Fruit fly (Drosophila melanogaster): ENCODE measurements around the gene CG11722.

The CG11722 gene

dm6 chr3R:10066470-10066869 is 21.1 kb upstream of the CG11722 start, which contains the start of gene CG33783:
Gene CG33783, plus strand, starts transcription at chr3R:10066770.
- TF ChIP-seq OdsH (GFP tag; optimal IDR thresholded peaks at IDR 0.05) (no peak), pdm3 (GFP tag; optimal IDR thresholded peaks at IDR 0.05) (no peak), CG3032 (tag; optimal IDR thresholded peaks at IDR 0.05) (no peak), cyc (GFP tag; optimal IDR thresholded peaks at IDR 0.05) (no peak), CG15336 (GFP tag; IDR thresholded peaks at IDR 0.05) (no peak)

- TF ChIP-seq Eip75B (GFP tag; optimal IDR thresholded peaks at IDR 0.05) (no peak), CG7368 (GFP tag; optimal IDR thresholded peaks at IDR 0.05) (no peak), CG8319 (GFP tag; optimal IDR thresholded peaks at IDR 0.05) (no peak), CG31627 (GFP tag; optimal IDR thresholded peaks at IDR 0.05) (no peak), CG3032 (tag; optimal IDR thresholded peaks at IDR 0.05) (no peak), CG11902 (GFP tag; optimal IDR thresholded peaks at IDR 0.05) (no peak), eg (GFP tag; IDR thresholded peaks at IDR 0.05) (no peak), Met (GFP tag; optimal IDR thresholded peaks at IDR 0.05) (no peak), OdsH (GFP tag; optimal IDR thresholded peaks at IDR 0.05) (no peak), CG6854 (GFP tag; optimal IDR thresholded peaks at IDR 0.05) (no peak), esn (GFP tag; optimal IDR thresholded peaks at IDR 0.05) (no peak)
Observed at dm6 chr3R:10063707-10064106, 18.4 kb upstream of the CG11722 start, which contains the start of gene CG33631. Gene CG33631, plus strand, starts transcription at chr3R:10064007.

- no peak for TF ChIP-seq CG6163 (GFP tag; IDR thresholded peaks at IDR 0.05)
- no peak for TF ChIP-seq OdsH (GFP tag; optimal IDR thresholded peaks at IDR 0.05)
- no peak for TF ChIP-seq Sox14 (GFP tag; optimal IDR thresholded peaks at IDR 0.05)
- TF ChIP-seq fkh (GFP tag; optimal IDR thresholded peaks at IDR 0.05), result no peak
- no peak for TF ChIP-seq CG10669 (GFP tag; optimal IDR thresholded peaks at IDR 0.05)
- TF ChIP-seq CG15336 (GFP tag; IDR thresholded peaks at IDR 0.05), result no peak
- no peak for TF ChIP-seq CG8319 (GFP tag; optimal IDR thresholded peaks at IDR 0.05)
- TF ChIP-seq fd85E (GFP tag; optimal IDR thresholded peaks at IDR 0.05), result no peak
- TF ChIP-seq CG9139 (GFP tag; optimal IDR thresholded peaks at IDR 0.05), result no peak
Observed at dm6 chr3R:10062324-10062723, 17.0 kb upstream of the CG11722 start, which contains the start of gene CG33630. Gene CG33630, plus strand, starts transcription at chr3R:10062624.

dm6 chr3R:10059952-10060351 is 14.6 kb upstream of the CG11722 start, which contains the start of gene Npc2c:
Gene Npc2c, plus strand, starts transcription at chr3R:10060252.
- no peak for TF ChIP-seq Sox102F (GFP tag; optimal IDR thresholded peaks at IDR 0.05)

dm6 chr3R:10059358-10059757 is 14.0 kb upstream of the CG11722 start:
- peak; percentile 27 for TF ChIP-seq vri (GFP tag; optimal IDR thresholded peaks at IDR 0.05)
- TF ChIP-seq esn (GFP tag; optimal IDR thresholded peaks at IDR 0.05), result no peak
- TF ChIP-seq Eip75B (GFP tag; optimal IDR thresholded peaks at IDR 0.05), result no peak
- TF ChIP-seq CG31627 (GFP tag; optimal IDR thresholded peaks at IDR 0.05), result no peak

- TF ChIP-seq CG15336 (GFP tag; IDR thresholded peaks at IDR 0.05) (no peak), ss (GFP tag; optimal IDR thresholded peaks at IDR 0.05) (no peak), Smox (GFP tag; optimal IDR thresholded peaks at IDR 0.05) (no peak), CG8632 (GFP tag; optimal IDR thresholded peaks at IDR 0.05) (no peak), dac (GFP tag; optimal IDR thresholded peaks at IDR 0.05) (no peak), Hr39 (GFP tag; optimal IDR thresholded peaks at IDR 0.05) (no peak), Ets21C (GFP tag; optimal IDR thresholded peaks at IDR 0.05) (no peak), CG3032 (tag; optimal IDR thresholded peaks at IDR 0.05) (no peak), CG9139 (GFP tag; optimal IDR thresholded peaks at IDR 0.05) (no peak), Eip78C (GFP tag) (no peak), CG1621 (tag; optimal IDR thresholded peaks at IDR 0.05) (no peak), CG32006 (GFP tag; optimal IDR thresholded peaks at IDR 0.05) (no peak), CG6792 (GFP tag; optimal IDR thresholded peaks at IDR 0.05) (no peak), Eip75B (GFP tag; optimal IDR thresholded peaks at IDR 0.05) (no peak), Gug (GFP tag; IDR thresholded peaks at IDR 0.05) (no peak), Met (GFP tag; optimal IDR thresholded peaks at IDR 0.05) (no peak), fkh (GFP tag; optimal IDR thresholded peaks at IDR 0.05) (no peak)
Observed at dm6 chr3R:10056647-10057046, 11.3 kb upstream of the CG11722 start.

Measured in whole organism, prepupa.